Worm (Caenorhabditis elegans) whole organism, L3 larva: ENCODE data around the gene grl-10.
A peak's percentile ranks its signal among the peaks of the same experiment; 100 is the strongest.

Source experiments
- ZK546.5 ChIP-seq: sonication (generic microtip); optimal IDR thresholded peaks from 2 replicates; lab custom pipeline; 2017; ENCODE audit warnings: missing biosample characterization, missing genetic modification characterization
- ama-1 ChIP-seq: fragments of 150-350 bp; optimal IDR thresholded peaks from 2 replicates; lab custom pipeline; 2018
- ceh-16 ChIP-seq: sonication (generic microtip); optimal IDR thresholded peaks from 2 replicates; lab custom pipeline; 2017; ENCODE audit warnings: missing biosample characterization, missing genetic modification characterization
- ceh-28 ChIP-seq: fragments of 150-350 bp; optimal IDR thresholded peaks from 2 replicates; lab custom pipeline; 2014; ENCODE audit warnings: missing biosample characterization, missing genetic modification reagents, missing genetic modification characterization
- ceh-82 ChIP-seq: fragments of 150-350 bp; optimal IDR thresholded peaks from 2 replicates; lab custom pipeline; 2014; ENCODE audit warnings: missing biosample characterization, missing genetic modification characterization
- ceh-9 ChIP-seq: sonication (generic microtip); optimal IDR thresholded peaks from 2 replicates; lab custom pipeline; 2018; ENCODE audit warnings: missing biosample characterization, missing genetic modification characterization
- daf-12 ChIP-seq: fragments of 150-350 bp; optimal IDR thresholded peaks from 2 replicates; lab custom pipeline; 2014; ENCODE audit warnings: missing biosample characterization, missing genetic modification reagents, missing genetic modification characterization
- egl-5 ChIP-seq: fragments of 150-350 bp; optimal IDR thresholded peaks from 2 replicates; lab custom pipeline; 2017; ENCODE audit warnings: missing biosample characterization, missing genetic modification reagents, missing genetic modification characterization, inconsistent platforms
- elt-1 ChIP-seq: fragments of 150-350 bp; optimal IDR thresholded peaks from 2 replicates; lab custom pipeline; 2014; ENCODE audit warnings: missing biosample characterization, missing genetic modification characterization
- elt-2 ChIP-seq: sonication (generic microtip); optimal IDR thresholded peaks from 2 replicates; lab custom pipeline; 2016; ENCODE audit warnings: missing genetic modification reagents, mild to moderate bottlenecking, missing genetic modification characterization, missing compliant biosample characterization
- eor-1 ChIP-seq, 2 experiments: fragments of 150-350 bp; optimal IDR thresholded peaks; 2 replicates each; lab custom pipeline; 2014 to 2018; ENCODE audit warnings: missing biosample characterization in 2 of 2, missing genetic modification characterization in 2 of 2
- fkh-10 ChIP-seq: sonication (generic microtip); optimal IDR thresholded peaks from 2 replicates; lab custom pipeline; 2017; ENCODE audit warnings: missing biosample characterization, missing genetic modification reagents, missing genetic modification characterization
- hmg-11 ChIP-seq: sonication (generic microtip); optimal IDR thresholded peaks from 2 replicates; lab custom pipeline; 2016; ENCODE audit warnings: missing genetic modification characterization, missing compliant biosample characterization
- jun-1 ChIP-seq: fragments of 150-350 bp; optimal IDR thresholded peaks from 2 replicates; lab custom pipeline; 2014; ENCODE audit warnings: missing biosample characterization, missing genetic modification reagents, missing genetic modification characterization
- lin-15B ChIP-seq: fragments of 150-350 bp; optimal IDR thresholded peaks from 2 replicates; lab custom pipeline; 2014; ENCODE audit warnings: missing biosample characterization, missing genetic modification characterization
- lsy-12 ChIP-seq: sonication (generic microtip); optimal IDR thresholded peaks from 2 replicates; lab custom pipeline; 2016; ENCODE audit warnings: mild to moderate bottlenecking, missing genetic modification characterization, missing compliant biosample characterization
- mml-1 ChIP-seq: fragments of 150-350 bp; sonication (generic microtip); optimal IDR thresholded peaks from 3 replicates; lab custom pipeline; 2014; ENCODE audit warnings: missing biosample characterization, missing genetic modification characterization
- nfya-1 ChIP-seq: sonication (generic microtip); optimal IDR thresholded peaks from 2 replicates; lab custom pipeline; 2017; ENCODE audit warnings: missing genetic modification characterization, mild to moderate bottlenecking, missing compliant biosample characterization, antibody characterized with exemption, moderate library complexity; ENCODE audit not compliant: insufficient read depth
- nhr-11 ChIP-seq: fragments of 150-350 bp; optimal IDR thresholded peaks from 2 replicates; lab custom pipeline; 2014; ENCODE audit warnings: missing biosample characterization, missing genetic modification characterization
- nhr-12 ChIP-seq: fragments of 150-350 bp; optimal IDR thresholded peaks from 2 replicates; lab custom pipeline; 2014; ENCODE audit warnings: missing biosample characterization, missing genetic modification characterization
- nhr-23 ChIP-seq: fragments of 150-350 bp; optimal IDR thresholded peaks from 2 replicates; lab custom pipeline; 2014; ENCODE audit warnings: missing biosample characterization, missing genetic modification reagents, missing genetic modification characterization
- nhr-25 ChIP-seq: sonication (generic microtip); optimal IDR thresholded peaks from 2 replicates; lab custom pipeline; 2017; ENCODE audit warnings: missing biosample characterization, missing genetic modification characterization
- nhr-28 ChIP-seq: fragments of 150-350 bp; optimal IDR thresholded peaks from 2 replicates; lab custom pipeline; 2014; ENCODE audit warnings: missing biosample characterization, missing genetic modification characterization
- nhr-43 ChIP-seq: sonication (generic microtip); optimal IDR thresholded peaks from 2 replicates; lab custom pipeline; 2016; ENCODE audit warnings: mild to moderate bottlenecking, missing genetic modification characterization, missing compliant biosample characterization; ENCODE audit not compliant: poor library complexity, severe bottlenecking
- nhr-67 ChIP-seq: fragments of 150-350 bp; optimal IDR thresholded peaks from 2 replicates; lab custom pipeline; 2014; ENCODE audit warnings: missing biosample characterization, missing genetic modification characterization
- nhr-77 ChIP-seq: fragments of 150-350 bp; optimal IDR thresholded peaks from 2 replicates; lab custom pipeline; 2014; ENCODE audit warnings: missing biosample characterization, missing genetic modification characterization
- pha-4 ChIP-seq: fragments of 150-350 bp; optimal IDR thresholded peaks from 2 replicates; lab custom pipeline; 2014; ENCODE audit warnings: missing biosample characterization, missing genetic modification reagents, missing genetic modification characterization
- pqm-1 ChIP-seq: fragments of 150-350 bp; optimal IDR thresholded peaks from 2 replicates; lab custom pipeline; 2017; ENCODE audit warnings: missing biosample characterization, missing genetic modification characterization, inconsistent platforms
- sea-2 ChIP-seq: fragments of 150-350 bp; sonication (generic microtip); optimal IDR thresholded peaks from 4 replicates; lab custom pipeline; 2014; ENCODE audit warnings: missing biosample characterization, missing genetic modification reagents, missing genetic modification characterization
- snpc-4 ChIP-seq: fragments of 150-350 bp; optimal IDR thresholded peaks from 2 replicates; lab custom pipeline; 2014; ENCODE audit warnings: missing biosample characterization, missing genetic modification characterization
- unc-62 ChIP-seq: fragments of 150-350 bp; sonication (generic microtip); optimal IDR thresholded peaks from 4 replicates; lab custom pipeline; 2014; ENCODE audit warnings: missing biosample characterization, missing genetic modification reagents, missing genetic modification characterization
- zag-1 ChIP-seq: fragments of 150-350 bp; optimal IDR thresholded peaks from 2 replicates; lab custom pipeline; 2014; ENCODE audit warnings: missing biosample characterization, missing genetic modification characterization
- ztf-11 ChIP-seq: fragments of 150-350 bp; optimal IDR thresholded peaks from 2 replicates; lab custom pipeline; 2014; ENCODE audit warnings: missing biosample characterization, missing genetic modification characterization
- ztf-4 ChIP-seq: fragments of 150-350 bp; optimal IDR thresholded peaks from 2 replicates; lab custom pipeline; 2014; ENCODE audit warnings: missing biosample characterization, missing genetic modification characterization

The grl-10 gene

ce11 chrV:7741918-7742317, 32.4 kb upstream of the grl-10 start:
- no peak for TF ChIP-seq daf-12
- TF ChIP-seq nhr-12 (tag; lab: Kevin White, UChicago): no peak
- no peak for TF ChIP-seq lsy-12 (tag; lab: Kevin White, UChicago)
- no peak for TF ChIP-seq fkh-10 (GFP tag; lab: Kevin White, UChicago)
- TF ChIP-seq hmg-11 (tag; lab: Kevin White, UChicago): no peak
- no peak for TF ChIP-seq ceh-16 (tag; lab: Kevin White, UChicago)
- TF ChIP-seq pha-4 (tag; lab: Kevin White, UChicago): no peak
- TF ChIP-seq ceh-9 (tag; lab: Kevin White, UChicago): no peak
- no peak for TF ChIP-seq zag-1
- TF ChIP-seq lin-15B (tag; lab: Kevin White, UChicago): no peak
- TF ChIP-seq nhr-43 (tag; lab: Kevin White, UChicago): no peak
- no peak for TF ChIP-seq nhr-23 (tag; lab: Kevin White, UChicago)
- TF ChIP-seq nhr-77: no peak
- no peak for TF ChIP-seq nhr-25 (tag; lab: Kevin White, UChicago)
- TF ChIP-seq jun-1 (tag; lab: Kevin White, UChicago): no peak
- TF ChIP-seq snpc-4: no peak
- TF ChIP-seq ceh-82 (tag; lab: Kevin White, UChicago): no peak
- no peak for TF ChIP-seq ZK546.5
- TF ChIP-seq sea-2 (GFP tag; lab: Kevin White, UChicago): no peak
- no peak for TF ChIP-seq nfya-1 (tag; lab: Kevin White, UChicago)

- TF ChIP-seq nhr-23 (tag; lab: Kevin White, UChicago) (no peak), nhr-12 (tag; lab: Kevin White, UChicago) (no peak), daf-12 (no peak), nhr-25 (tag; lab: Kevin White, UChicago) (no peak), ceh-9 (tag; lab: Kevin White, UChicago) (no peak), zag-1 (no peak)
Measured at ce11 chrV:7742485-7742959, 31.8 kb upstream of the grl-10 start, which contains the start of gene fbxl-5. fbxl-5 (plus strand) TSS chrV:7742909.

ce11 chrV:7744068-7744467, 30.3 kb upstream of the grl-10 start:
- no peak for TF ChIP-seq nhr-11
- TF ChIP-seq hmg-11 (tag; lab: Kevin White, UChicago): no peak
- TF ChIP-seq elt-2 (tag; lab: Kevin White, UChicago): peak; percentile 98

- TF ChIP-seq nhr-77: no peak
- TF ChIP-seq fkh-10 (GFP tag; lab: Kevin White, UChicago): no peak
- no peak for TF ChIP-seq zag-1
- TF ChIP-seq nhr-67 (tag; lab: Kevin White, UChicago): no peak
- TF ChIP-seq eor-1 (tag; optimal IDR thresholded peaks at IDR 0.05; lab: Kevin White, UChicago): no peak
- no peak for TF ChIP-seq ztf-11 (tag; lab: Kevin White, UChicago)
- no peak for TF ChIP-seq sea-2 (GFP tag; lab: Kevin White, UChicago)
- TF ChIP-seq hmg-11 (tag; lab: Kevin White, UChicago): no peak
- no peak for TF ChIP-seq nhr-43 (tag; lab: Kevin White, UChicago)
- no peak for TF ChIP-seq ceh-82 (tag; lab: Kevin White, UChicago)
- no peak for TF ChIP-seq ztf-4 (tag; lab: Kevin White, UChicago)
- TF ChIP-seq egl-5: no peak
- no peak for TF ChIP-seq nhr-28 (tag; lab: Kevin White, UChicago)
- no peak for TF ChIP-seq pqm-1
- TF ChIP-seq snpc-4: no peak
Measured at ce11 chrV:7745386-7745785, 29.0 kb upstream of the grl-10 start.

ce11 chrV:7745903-7746302, 28.4 kb upstream of the grl-10 start:
- TF ChIP-seq mml-1 (no peak), ama-1 (lab: Kevin White, UChicago) (no peak), elt-1 (no peak), ztf-11 (tag; lab: Kevin White, UChicago) (no peak), unc-62 (GFP tag; lab: Kevin White, UChicago) (peak; percentile 63), ceh-28 (tag; lab: Kevin White, UChicago) (no peak), hmg-11 (tag; lab: Kevin White, UChicago) (no peak), zag-1 (no peak)
